Worm (Caenorhabditis elegans) whole organism, mixed stage, embryonic: ENCODE measurements around the gene chil-3.

ENCODE experiments used
- M03D4.4 ChIP-seq: sonication (generic microtip); optimal IDR thresholded peaks from 2 replicates; lab custom pipeline; 2017; ENCODE audit warnings: mild to moderate bottlenecking, missing genetic modification characterization, missing compliant biosample characterization
- ces-1 ChIP-seq: fragments of 150-350 bp; optimal IDR thresholded peaks from 2 replicates; lab custom pipeline; 2014; ENCODE audit warnings: missing biosample characterization, missing genetic modification reagents, missing genetic modification characterization
- mep-1 ChIP-seq: fragments of 150-350 bp; optimal IDR thresholded peaks from 2 replicates; lab custom pipeline; 2017; ENCODE audit warnings: missing biosample characterization, missing genetic modification reagents, missing genetic modification characterization, inconsistent platforms
- nhr-12 ChIP-seq: fragments of 150-350 bp; optimal IDR thresholded peaks from 2 replicates; lab custom pipeline; 2014; ENCODE audit warnings: missing biosample characterization, missing genetic modification characterization
- nhr-237 ChIP-seq: fragments of 150-350 bp; optimal IDR thresholded peaks from 2 replicates; lab custom pipeline; 2014; ENCODE audit warnings: missing biosample characterization, missing genetic modification characterization
- nhr-76 ChIP-seq: sonication (generic microtip); optimal IDR thresholded peaks from 2 replicates; lab custom pipeline; 2017; ENCODE audit warnings: missing biosample characterization, missing genetic modification characterization
- unc-39 ChIP-seq: fragments of 150-350 bp; optimal IDR thresholded peaks from 2 replicates; lab custom pipeline; 2014; ENCODE audit warnings: missing biosample characterization, missing genetic modification characterization
- unc-62 ChIP-seq: fragments of 150-350 bp; optimal IDR thresholded peaks from 2 replicates; lab custom pipeline; 2014; ENCODE audit warnings: missing biosample characterization, missing genetic modification reagents, missing genetic modification characterization

- TF ChIP-seq nhr-12 (tag; lab: Kevin White, UChicago), result no peak
- TF ChIP-seq M03D4.4 (tag; lab: Kevin White, UChicago), result no peak
- no peak for TF ChIP-seq unc-39 (tag; lab: Kevin White, UChicago)
- no peak for TF ChIP-seq ces-1
- no peak for TF ChIP-seq mep-1 (tag; lab: Kevin White, UChicago)
- no peak for TF ChIP-seq nhr-237
- TF ChIP-seq unc-62 (GFP tag; lab: Kevin White, UChicago), result no peak
- TF ChIP-seq nhr-76 (tag; lab: Kevin White, UChicago), result no peak
Measured at ce11 chrII:9871061-9871460, 9.8 kb upstream of the chil-3 start, which contains the start of gene chil-7.
